Worm (Caenorhabditis elegans) whole organism, dauer: ENCODE data around the gene C15B12.1.

ENCODE experiments used
- unc-62 ChIP-seq: sonication (generic microtip); optimal IDR thresholded peaks from 2 replicates; lab custom pipeline; 2017; ENCODE audit warnings: missing biosample characterization, missing genetic modification reagents, missing genetic modification characterization

The C15B12.1 gene

ce11 chrX:6476540-6476939 lies at the start of gene C15B12.1:
Gene C15B12.1 (plus strand): TSS chrX:6476810.
- no peak for TF ChIP-seq unc-62

ce11 chrX:6427147-6427546 lies 49.5 kb upstream of the C15B12.1 start:
- no peak for TF ChIP-seq unc-62

- TF ChIP-seq unc-62, result no peak
These were observed 47.1 kb upstream of the C15B12.1 start for ce11 chrX:6429552-6429951.

- no peak for TF ChIP-seq unc-62
These were observed 46.1 kb upstream of the C15B12.1 start, which contains the start of gene ctsa-2 for ce11 chrX:6430510-6430909. Gene ctsa-2 (minus strand): TSS chrX:6430610.

ce11 chrX:6433688-6434087 lies 42.9 kb upstream of the C15B12.1 start, which contains the start of gene K10C2.2:
Gene K10C2.2 (minus strand): TSS chrX:6433788.
- TF ChIP-seq unc-62, result no peak

ce11 chrX:6435812-6436211 lies 40.8 kb upstream of the C15B12.1 start:
- TF ChIP-seq unc-62, result no peak

- TF ChIP-seq unc-62, result no peak
These were observed 39.1 kb upstream of the C15B12.1 start, which contains the start of gene K10C2.8 for ce11 chrX:6437545-6437944. Gene K10C2.8 (minus strand): TSS chrX:6437645.

- TF ChIP-seq unc-62, result no peak
These were observed 36.1 kb upstream of the C15B12.1 start, which contains the start of gene K10C2.14 for ce11 chrX:6440464-6440863. Gene K10C2.14 (minus strand): TSS chrX:6440564.

- TF ChIP-seq unc-62, result no peak
These were observed 33.2 kb upstream of the C15B12.1 start, which contains the start of gene K10C2.7 for ce11 chrX:6443373-6443772. Gene K10C2.7 (minus strand): TSS chrX:6443473.

- TF ChIP-seq unc-62, result no peak
These were observed 31.4 kb upstream of the C15B12.1 start for ce11 chrX:6445239-6445638.

- no peak for TF ChIP-seq unc-62
These were observed 30.0 kb upstream of the C15B12.1 start, which contains the start of gene asp-14 for ce11 chrX:6446564-6446963. Gene asp-14 (minus strand): TSS chrX:6446664.

- no peak for TF ChIP-seq unc-62
These were observed 27.7 kb upstream of the C15B12.1 start, which contains the start of gene fah-1 for ce11 chrX:6448866-6449400. Gene fah-1 (minus strand): TSS chrX:6448916.

ce11 chrX:6450839-6451491 lies 25.6 kb upstream of the C15B12.1 start, which contains the start of the genes grl-6 and K10C2.6:
Gene grl-6 (minus strand): TSS chrX:6450939.
Gene K10C2.6 (plus strand): TSS chrX:6451441.
- no peak for TF ChIP-seq unc-62

ce11 chrX:6455157-6455556 lies 21.5 kb upstream of the C15B12.1 start, which contains the start of gene nas-33:
Gene nas-33 (minus strand): TSS chrX:6455257.
- no peak for TF ChIP-seq unc-62

ce11 chrX:6456567-6456966 lies 20.0 kb upstream of the C15B12.1 start, which contains the start of gene pept-1:
Gene pept-1 (plus strand): TSS chrX:6456872.
- no peak for TF ChIP-seq unc-62

- no peak for TF ChIP-seq unc-62
These were observed 18.6 kb upstream of the C15B12.1 start for ce11 chrX:6458001-6458400.

ce11 chrX:6458467-6458866 lies 18.1 kb upstream of the C15B12.1 start:
- no peak for TF ChIP-seq unc-62

ce11 chrX:6460123-6460522 lies 16.5 kb upstream of the C15B12.1 start:
- TF ChIP-seq unc-62, result no peak
